Fruit fly (Drosophila melanogaster) whole organism, embryonic: Measurements from ENCODE around the gene CG14982.

Experiments used
- Abd-B ChIP-seq: fragments of 200-800 bp; sonication (Bioruptor generic); optimal IDR thresholded peaks from 2 replicates; lab custom pipeline; 2018; ENCODE audit warnings: missing biosample characterization, mild to moderate bottlenecking, missing genetic modification characterization, moderate library complexity
- B-H2 ChIP-seq: fragments of 200-800 bp; sonication (Bioruptor generic); optimal IDR thresholded peaks from 2 replicates; lab custom pipeline; 2018; ENCODE audit warnings: missing biosample characterization, mild to moderate bottlenecking, missing genetic modification characterization
- CG1024 ChIP-seq: fragments of 200-800 bp; sonication (Bioruptor generic); IDR thresholded peaks from 2 replicates; pipeline ENCODE4 v1.3.6; 2022; ENCODE audit warnings: missing biosample characterization, missing genetic modification characterization
- CG10543 ChIP-seq: fragments of 200-800 bp; sonication (Bioruptor generic); optimal IDR thresholded peaks from 3 replicates; lab custom pipeline; 2017; ENCODE audit warnings: missing biosample characterization, mild to moderate bottlenecking, missing genetic modification characterization, moderate library complexity
- CG11695 ChIP-seq: fragments of 200-800 bp; sonication (Bioruptor generic); IDR thresholded peaks from 3 replicates; pipeline ENCODE4 v1.3.6; 2022; ENCODE audit warnings: missing biosample characterization, missing genetic modification characterization
- CG12155 ChIP-seq: fragments of 200-800 bp; sonication (Bioruptor generic); optimal IDR thresholded peaks from 3 replicates; lab custom pipeline; 2016; ENCODE audit warnings: missing biosample characterization, missing genetic modification characterization
- CG13296 ChIP-seq: fragments of 200-800 bp; sonication (Bioruptor generic); optimal IDR thresholded peaks from 3 replicates; lab custom pipeline; 2018; ENCODE audit warnings: missing biosample characterization, mild to moderate bottlenecking, missing genetic modification characterization
- CG14710 ChIP-seq: fragments of 200-800 bp; sonication (Bioruptor generic); optimal IDR thresholded peaks from 3 replicates; lab custom pipeline; 2019; ENCODE audit warnings: missing biosample characterization, mild to moderate bottlenecking, missing genetic modification characterization, moderate library complexity
- CG14965 ChIP-seq: fragments of 200-800 bp; sonication (Bioruptor generic); optimal IDR thresholded peaks from 2 replicates; lab custom pipeline; 2016; ENCODE audit warnings: missing biosample characterization, missing genetic modification characterization, borderline replicate concordance
- CG15514 ChIP-seq: fragments of 200-800 bp; sonication (Bioruptor generic); optimal IDR thresholded peaks from 3 replicates; lab custom pipeline; 2017; ENCODE audit warnings: missing biosample characterization, missing genetic modification characterization, mild to moderate bottlenecking, moderate library complexity, missing genetic modification reagents
- CG1792 ChIP-seq: fragments of 200-800 bp; sonication (Bioruptor generic); optimal IDR thresholded peaks from 2 replicates; lab custom pipeline; 2016; ENCODE audit warnings: missing biosample characterization, missing genetic modification characterization
- CG2116 ChIP-seq: fragments of 200-800 bp; sonication (Bioruptor generic); optimal IDR thresholded peaks from 3 replicates; lab custom pipeline; 2018; ENCODE audit warnings: missing biosample characterization, mild to moderate bottlenecking, missing genetic modification characterization
- CG3281 ChIP-seq: fragments of 200-800 bp; sonication (Bioruptor generic); optimal IDR thresholded peaks from 3 replicates; lab custom pipeline; 2017; ENCODE audit warnings: missing biosample characterization, mild to moderate bottlenecking, missing genetic modification characterization
- CG34422 ChIP-seq: fragments of 200-800 bp; sonication (Bioruptor generic); IDR thresholded peaks from 3 replicates; pipeline ENCODE4 v1.3.6; 2022; ENCODE audit warnings: missing biosample characterization, missing genetic modification characterization
- CG4404 ChIP-seq: fragments of 200-800 bp; sonication (Bioruptor generic); IDR thresholded peaks from 2 replicates; pipeline ENCODE4 v1.3.6; 2022; ENCODE audit warnings: missing biosample characterization, missing genetic modification characterization
- CG7556 ChIP-seq: fragments of 200-800 bp; sonication (Bioruptor generic); optimal IDR thresholded peaks from 2 replicates; lab custom pipeline; 2017; ENCODE audit warnings: missing biosample characterization, mild to moderate bottlenecking, missing genetic modification characterization
- CG7745 ChIP-seq: fragments of 200-800 bp; sonication (Bioruptor generic); optimal IDR thresholded peaks from 2 replicates; lab custom pipeline; 2018; ENCODE audit warnings: missing biosample characterization, mild to moderate bottlenecking, missing genetic modification characterization, moderate library complexity
- CG8924 ChIP-seq: fragments of 200-800 bp; optimal IDR thresholded peaks from 3 replicates; lab custom pipeline; 2019; ENCODE audit warnings: missing biosample characterization, mild to moderate bottlenecking, missing genetic modification characterization, moderate library complexity
- CHES-1-like ChIP-seq: fragments of 200-800 bp; sonication (Bioruptor generic); optimal IDR thresholded peaks from 2 replicates; lab custom pipeline; 2016; ENCODE audit warnings: missing biosample characterization, missing genetic modification characterization
- CkIIα-i1 ChIP-seq: fragments of 200-800 bp; sonication (Bioruptor generic); IDR thresholded peaks from 2 replicates; pipeline ENCODE4 v1.3.6; 2022; ENCODE audit warnings: missing biosample characterization, missing genetic modification characterization
- Dek ChIP-seq: fragments of 200-800 bp; sonication (Bioruptor generic); optimal IDR thresholded peaks from 3 replicates; lab custom pipeline; 2019; ENCODE audit warnings: missing biosample characterization, mild to moderate bottlenecking, missing genetic modification characterization, moderate library complexity
- Fer3 ChIP-seq: fragments of 200-800 bp; sonication (Bioruptor generic); optimal IDR thresholded peaks from 2 replicates; lab custom pipeline; 2018; ENCODE audit warnings: missing biosample characterization, mild to moderate bottlenecking, missing genetic modification characterization, moderate library complexity
- Hr78 ChIP-seq, 2 experiments: fragments of 200-800 bp in 1 of 2; fragments of >200 bp in 1 of 2; sonication (Bioruptor generic) in 1 of 2; optimal IDR thresholded peaks; 2 replicates each; lab custom pipeline; 2017 to 2019; ENCODE audit warnings: missing biosample characterization in 2 of 2, missing genetic modification characterization in 2 of 2, mild to moderate bottlenecking in 1 of 2, moderate library complexity in 1 of 2
- Nf-YB ChIP-seq: fragments of 200-800 bp; sonication (Bioruptor generic); optimal IDR thresholded peaks from 3 replicates; lab custom pipeline; 2019; ENCODE audit warnings: missing biosample characterization, mild to moderate bottlenecking, missing genetic modification characterization, moderate library complexity
- Oaz ChIP-seq: fragments of 200-800 bp; sonication (Bioruptor generic); IDR thresholded peaks from 2 replicates; pipeline ENCODE4 v1.3.6; 2022; ENCODE audit warnings: missing biosample characterization, missing genetic modification characterization
- YL-1 ChIP-seq: fragments of 200-800 bp; sonication (Bioruptor generic); optimal IDR thresholded peaks from 3 replicates; lab custom pipeline; 2017; ENCODE audit warnings: missing biosample characterization, mild to moderate bottlenecking, missing genetic modification characterization
- ab ChIP-seq: fragments of 200-800 bp; sonication (Bioruptor generic); optimal IDR thresholded peaks from 2 replicates; lab custom pipeline; 2016; ENCODE audit warnings: missing biosample characterization, missing genetic modification characterization
- al ChIP-seq: fragments of 200-800 bp; sonication (Bioruptor generic); IDR thresholded peaks from 2 replicates; pipeline ENCODE4 v1.3.6; 2022; ENCODE audit warnings: missing biosample characterization, missing genetic modification characterization
- aop ChIP-seq: fragments of 200-800 bp; sonication (Bioruptor generic); IDR thresholded peaks from 2 replicates; pipeline ENCODE4 v1.3.6; 2022; ENCODE audit warnings: missing biosample characterization, missing genetic modification characterization
- dm ChIP-seq: fragments of 200-800 bp; sonication (Bioruptor generic); optimal IDR thresholded peaks from 3 replicates; lab custom pipeline; 2016; ENCODE audit warnings: missing biosample characterization, missing genetic modification characterization
- dmrt11E ChIP-seq: fragments of 200-800 bp; sonication (Bioruptor generic); optimal IDR thresholded peaks from 3 replicates; lab custom pipeline; 2018; ENCODE audit warnings: missing biosample characterization, mild to moderate bottlenecking, missing genetic modification characterization, moderate library complexity
- ems ChIP-seq: fragments of 200-800 bp; sonication (Bioruptor generic); optimal IDR thresholded peaks from 3 replicates; lab custom pipeline; 2016; ENCODE audit warnings: missing biosample characterization, missing genetic modification characterization
- eyg ChIP-seq: fragments of 200-800 bp; sonication (Bioruptor generic); optimal IDR thresholded peaks from 3 replicates; lab custom pipeline; 2016; ENCODE audit warnings: missing biosample characterization, missing genetic modification characterization
- fd96Cb ChIP-seq: fragments of 200-800 bp; sonication (Bioruptor generic); optimal IDR thresholded peaks from 2 replicates; lab custom pipeline; 2018; ENCODE audit warnings: missing biosample characterization, mild to moderate bottlenecking, missing genetic modification characterization, moderate library complexity
- grn ChIP-seq: fragments of 200-800 bp; sonication (Bioruptor generic); optimal IDR thresholded peaks from 3 replicates; lab custom pipeline; 2017; ENCODE audit warnings: missing biosample characterization, missing genetic modification characterization
- ind ChIP-seq: fragments of 200-800 bp; sonication (Bioruptor generic); optimal IDR thresholded peaks from 3 replicates; lab custom pipeline; 2016; ENCODE audit warnings: missing biosample characterization, missing genetic modification characterization
- kni ChIP-seq: fragments of 200-800 bp; sonication (Bioruptor generic); optimal IDR thresholded peaks from 3 replicates; lab custom pipeline; 2017; ENCODE audit warnings: mild to moderate bottlenecking, missing biosample characterization, missing genetic modification reagents, missing genetic modification characterization
- lilli ChIP-seq: fragments of 200-800 bp; sonication (Bioruptor generic); optimal IDR thresholded peaks from 3 replicates; lab custom pipeline; 2016; ENCODE audit warnings: missing biosample characterization, missing genetic modification characterization
- lola ChIP-seq, 3 experiments: fragments of >200 bp in 2 of 3; fragments of 200-800 bp in 1 of 3; sonication (Bioruptor generic) in 1 of 3; optimal IDR thresholded peaks; 2 replicates each; lab custom pipeline; 2017 to 2019; ENCODE audit warnings: missing biosample characterization in 3 of 3, missing genetic modification characterization in 3 of 3, mild to moderate bottlenecking in 1 of 3, moderate library complexity in 1 of 3
- lov ChIP-seq, 2 experiments: fragments of 200-800 bp in 1 of 2; fragments of >200 bp in 1 of 2; sonication (Bioruptor generic) in 1 of 2; IDR thresholded peaks in 1 of 2; optimal IDR thresholded peaks in 1 of 2; 2 replicates in 1 of 2; 3 replicates in 1 of 2; pipeline versions ENCODE4 v1.3.6 to Lab custom; 2017 to 2022; ENCODE audit warnings: missing biosample characterization in 1 of 2, missing genetic modification characterization in 1 of 2
- mirr ChIP-seq: fragments of 200-800 bp; sonication (Bioruptor generic); optimal IDR thresholded peaks from 3 replicates; lab custom pipeline; 2018; ENCODE audit warnings: missing biosample characterization, mild to moderate bottlenecking, missing genetic modification characterization
- pho ChIP-seq: fragments of 200-800 bp; sonication (Bioruptor generic); optimal IDR thresholded peaks from 2 replicates; lab custom pipeline; 2016; ENCODE audit warnings: missing biosample characterization, missing genetic modification characterization
- phol ChIP-seq: fragments of 200-800 bp; sonication (Bioruptor generic); optimal IDR thresholded peaks from 3 replicates; lab custom pipeline; 2018; ENCODE audit warnings: missing biosample characterization, mild to moderate bottlenecking, missing genetic modification characterization, moderate library complexity
- sd ChIP-seq: fragments of 200-800 bp; sonication (Bioruptor generic); optimal IDR thresholded peaks from 3 replicates; lab custom pipeline; 2018; ENCODE audit warnings: missing biosample characterization, mild to moderate bottlenecking, missing genetic modification characterization, moderate library complexity
- sim ChIP-seq: fragments of 200-800 bp; sonication (Bioruptor generic); IDR thresholded peaks from 2 replicates; pipeline ENCODE4 v1.3.6; 2022; ENCODE audit warnings: missing biosample characterization, missing genetic modification characterization
- slp2 ChIP-seq: fragments of 200-800 bp; sonication (Bioruptor generic); optimal IDR thresholded peaks from 2 replicates; lab custom pipeline; 2016; ENCODE audit warnings: missing biosample characterization, missing genetic modification characterization
- vnd ChIP-seq: fragments of 200-800 bp; sonication (Bioruptor generic); IDR thresholded peaks from 3 replicates; pipeline ENCODE4 v1.3.6; 2022; ENCODE audit warnings: missing biosample characterization, missing genetic modification characterization; ENCODE audit not compliant: partially characterized antibody
- vvl ChIP-seq: fragments of 200-800 bp; sonication (Bioruptor generic); IDR thresholded peaks from 2 replicates; pipeline ENCODE4 v1.3.6; 2022; ENCODE audit warnings: missing biosample characterization, missing genetic modification characterization
- zen ChIP-seq: fragments of 200-800 bp; sonication (Bioruptor generic); optimal IDR thresholded peaks from 3 replicates; lab custom pipeline; 2018; ENCODE audit warnings: missing biosample characterization, mild to moderate bottlenecking, missing genetic modification characterization, moderate library complexity
- zf30C ChIP-seq: fragments of 200-800 bp; sonication (Bioruptor generic); optimal IDR thresholded peaks from 3 replicates; lab custom pipeline; 2018; ENCODE audit warnings: missing biosample characterization, mild to moderate bottlenecking, missing genetic modification characterization

Gene CG14982

DNA sequence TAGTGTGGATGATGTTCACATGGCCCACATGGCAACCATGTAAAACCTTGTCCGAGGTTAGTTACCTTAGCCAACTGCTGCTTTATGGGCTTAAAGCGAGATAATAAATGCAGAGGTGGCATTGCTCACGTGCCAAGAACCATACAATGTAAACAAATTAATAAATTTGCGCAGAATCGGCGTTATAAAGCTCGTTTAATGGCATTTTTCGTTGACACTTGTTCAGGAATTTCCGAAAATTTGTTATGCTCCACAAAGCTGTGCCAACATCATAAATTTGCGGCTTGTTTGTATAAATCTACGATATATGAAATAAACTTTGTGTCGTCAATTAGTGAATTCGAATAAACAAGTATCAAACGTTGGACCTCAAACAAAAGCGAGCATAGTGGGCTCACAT lies 10.7 kb upstream of the CG14982 start (continued):
- TF ChIP-seq ind (no peak), YL-1 (GFP tag; lab: Kevin White, UChicago) (no peak), eyg (GFP tag; lab: Kevin White, UChicago) (no peak), Dek (tag; lab: Kevin White, UChicago) (no peak), vvl (GFP tag; lab: Robert Waterston, UW) (no peak), B-H2 (GFP tag; lab: Kevin White, UChicago) (peak; percentile 24), CG10543 (GFP tag; lab: Kevin White, UChicago) (peak; percentile 6), sd (tag; lab: Kevin White, UChicago) (peak; percentile 91), mirr (no peak), CG15514 (peak; percentile 19), Nf-YB (no peak), sim (GFP tag; lab: Robert Waterston, UW) (no peak), CG4404 (no peak), kni (GFP tag; lab: Kevin White, UChicago) (no peak), Fer3 (tag; lab: Kevin White, UChicago) (peak; percentile 12)

DNA sequence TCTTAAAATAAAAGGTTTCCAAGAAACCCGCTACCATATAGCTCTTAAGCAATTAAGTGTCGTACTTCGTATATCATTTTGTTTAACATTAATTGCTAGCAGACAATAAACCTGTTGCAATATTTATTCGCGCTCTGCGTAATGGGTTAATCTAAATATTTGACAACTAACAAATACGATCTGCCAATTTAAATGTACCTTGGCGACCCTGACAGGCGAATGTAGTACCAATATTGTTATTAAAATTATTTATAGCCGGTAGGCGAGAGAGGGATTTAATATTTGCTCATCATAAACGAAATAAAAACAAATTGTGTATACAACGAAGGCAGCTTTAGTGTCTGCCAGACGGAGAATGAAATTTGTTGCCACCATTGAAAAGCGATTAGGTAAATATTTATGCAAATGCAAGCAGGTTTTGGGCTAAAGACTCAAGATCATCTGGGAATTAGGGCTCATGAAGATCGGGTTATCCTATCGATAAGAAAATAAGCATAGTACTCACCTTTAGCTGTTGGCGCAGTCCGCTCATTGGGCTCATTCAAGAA lies 9.7 kb upstream of the CG14982 start:
- TF ChIP-seq aop (no peak), CkIIα-i1 (GFP tag; lab: Robert Waterston, UW) (no peak), grn (no peak), al (no peak), Hr78 (GFP tag; optimal IDR thresholded peaks at IDR 0.05; lab: Kevin White, UChicago) (no peak), ems (GFP tag; lab: Kevin White, UChicago) (no peak), CG14965 (GFP tag; lab: Kevin White, UChicago) (no peak), CG12155 (no peak), CG1792 (no peak), dmrt11E (tag; lab: Kevin White, UChicago) (no peak), dm (GFP tag; lab: Kevin White, UChicago) (no peak), CG8924 (peak; percentile 8), pho (GFP tag; lab: Kevin White, UChicago) (no peak), CG13296 (GFP tag; lab: Kevin White, UChicago) (peak; percentile 34), CG3281 (GFP tag; lab: Kevin White, UChicago) (peak; percentile 75), CHES-1-like (no peak), CG14710 (tag; lab: Kevin White, UChicago) (no peak), Oaz (GFP tag; lab: Robert Waterston, UW) (no peak), phol (no peak), zen (tag; lab: Kevin White, UChicago) (no peak), lov (optimal IDR thresholded peaks at IDR 0.05; lab: Kevin White, UChicago) (no peak), lov (GFP tag; IDR thresholded peaks at IDR 0.05; lab: Robert Waterston, UW) (no peak), fd96Cb (tag; lab: Kevin White, UChicago) (no peak), CG34422 (GFP tag; lab: Robert Waterston, UW) (no peak), CG2116 (GFP tag; lab: Kevin White, UChicago) (no peak), lola (GFP tag; optimal IDR thresholded peaks at IDR 0.05; lab: Kevin White, UChicago) (no peak), vnd (GFP tag; lab: Robert Waterston, UW) (no peak), CG7556 (GFP tag; lab: Kevin White, UChicago) (peak; percentile 38), slp2 (no peak), ab (GFP tag; lab: Kevin White, UChicago) (no peak), lilli (no peak), CG7745 (tag; lab: Kevin White, UChicago) (no peak), zf30C (no peak), CG11695 (GFP tag; lab: Robert Waterston, UW) (no peak), CG1024 (GFP tag; lab: Robert Waterston, UW) (no peak), Abd-B (GFP tag; lab: Kevin White, UChicago) (no peak)
